Worm (Caenorhabditis elegans) whole organism, L2 larva: ENCODE data around the gene T11B7.2.

Experiments used
- C34F6.9 ChIP-seq: fragments of 150-350 bp; optimal IDR thresholded peaks from 2 replicates; lab custom pipeline; 2014; ENCODE audit warnings: missing biosample characterization, missing genetic modification characterization
- F13H6.1 ChIP-seq: sonication (generic microtip); optimal IDR thresholded peaks from 2 replicates; lab custom pipeline; 2016; ENCODE audit warnings: missing genetic modification characterization, missing compliant biosample characterization
- R02D3.7 ChIP-seq: fragments of 150-350 bp; optimal IDR thresholded peaks from 2 replicates; lab custom pipeline; 2014; ENCODE audit warnings: missing biosample characterization, missing genetic modification characterization
- Y55F3AM.14 ChIP-seq: fragments of 200-800 bp; sonication (Bioruptor generic); optimal IDR thresholded peaks from 2 replicates; lab custom pipeline; 2018; ENCODE audit warnings: mild to moderate bottlenecking, missing genetic modification characterization, missing compliant biosample characterization
- ZK546.5 ChIP-seq: sonication (generic microtip); optimal IDR thresholded peaks from 2 replicates; lab custom pipeline; 2017; ENCODE audit warnings: missing biosample characterization, missing genetic modification characterization
- alr-1 ChIP-seq: fragments of 150-350 bp; optimal IDR thresholded peaks from 2 replicates; lab custom pipeline; 2014; ENCODE audit warnings: missing biosample characterization, missing genetic modification characterization
- aly-2 ChIP-seq: fragments of 150-350 bp; optimal IDR thresholded peaks from 2 replicates; lab custom pipeline; 2014; ENCODE audit warnings: missing biosample characterization, missing genetic modification characterization
- ama-1 ChIP-seq: fragments of 150-350 bp; optimal IDR thresholded peaks from 2 replicates; lab custom pipeline; 2018; ENCODE audit warnings: inconsistent platforms
- blmp-1 ChIP-seq: sonication (generic microtip); optimal IDR thresholded peaks from 2 replicates; lab custom pipeline; 2017; ENCODE audit warnings: missing genetic modification characterization, mild to moderate bottlenecking, missing compliant biosample characterization, antibody characterized with exemption, moderate library complexity; ENCODE audit not compliant: insufficient read depth
- ceh-16 ChIP-seq: fragments of 150-350 bp; optimal IDR thresholded peaks from 2 replicates; lab custom pipeline; 2014; ENCODE audit warnings: missing biosample characterization, missing genetic modification characterization
- ceh-82 ChIP-seq: fragments of 150-350 bp; optimal IDR thresholded peaks from 2 replicates; lab custom pipeline; 2014; ENCODE audit warnings: missing biosample characterization, missing genetic modification characterization
- crh-2 ChIP-seq: sonication (generic microtip); optimal IDR thresholded peaks from 2 replicates; lab custom pipeline; 2017; ENCODE audit warnings: missing biosample characterization, missing genetic modification characterization
- dmd-4 ChIP-seq: sonication (generic microtip); optimal IDR thresholded peaks from 2 replicates; lab custom pipeline; 2017; ENCODE audit warnings: missing biosample characterization, missing genetic modification characterization
- egl-27 ChIP-seq: sonication (generic microtip); optimal IDR thresholded peaks from 3 replicates; lab custom pipeline; 2017; ENCODE audit warnings: missing biosample characterization, missing genetic modification reagents, missing genetic modification characterization
- elt-1 ChIP-seq: fragments of 150-350 bp; optimal IDR thresholded peaks from 2 replicates; lab custom pipeline; 2014; ENCODE audit warnings: missing biosample characterization, missing genetic modification characterization
- elt-3 ChIP-seq: sonication (generic microtip); optimal IDR thresholded peaks from 2 replicates; lab custom pipeline; 2017; ENCODE audit warnings: missing biosample characterization, missing genetic modification characterization
- fos-1 ChIP-seq: fragments of 150-350 bp; optimal IDR thresholded peaks from 2 replicates; lab custom pipeline; 2014; ENCODE audit warnings: missing biosample characterization, missing genetic modification characterization
- gmeb-1 ChIP-seq: fragments of 150-350 bp; optimal IDR thresholded peaks from 2 replicates; lab custom pipeline; 2014; ENCODE audit warnings: missing biosample characterization, missing genetic modification characterization
- lin-11 ChIP-seq: fragments of 150-350 bp; sonication (generic microtip); optimal IDR thresholded peaks from 2 replicates; lab custom pipeline; 2014; ENCODE audit warnings: missing biosample characterization, missing genetic modification characterization, inconsistent platforms, mixed read lengths
- lin-13 ChIP-seq: fragments of 150-350 bp; optimal IDR thresholded peaks from 2 replicates; lab custom pipeline; 2014; ENCODE audit warnings: missing biosample characterization, missing genetic modification reagents, missing genetic modification characterization
- lin-39 ChIP-seq: fragments of 150-350 bp; optimal IDR thresholded peaks from 2 replicates; lab custom pipeline; 2014; ENCODE audit warnings: missing biosample characterization, missing genetic modification reagents, missing genetic modification characterization
- lsy-2 ChIP-seq, 2 experiments: fragments of 150-350 bp in 1 of 2; sonication (generic microtip) in 1 of 2; optimal IDR thresholded peaks; 2 replicates each; lab custom pipeline; 2014 to 2017; ENCODE audit warnings: missing biosample characterization in 2 of 2, missing genetic modification characterization in 2 of 2
- mab-5 ChIP-seq: fragments of 150-350 bp; optimal IDR thresholded peaks from 2 replicates; lab custom pipeline; 2014; ENCODE audit warnings: missing biosample characterization, missing genetic modification characterization
- mbf-1 ChIP-seq: sonication (generic microtip); optimal IDR thresholded peaks from 2 replicates; lab custom pipeline; 2017; ENCODE audit warnings: missing biosample characterization, missing genetic modification characterization
- mdl-1 ChIP-seq, 2 experiments: fragments of 150-350 bp in 1 of 2; sonication (generic microtip) in 1 of 2; optimal IDR thresholded peaks; 2 replicates each; lab custom pipeline; 2017; ENCODE audit warnings: missing biosample characterization in 2 of 2, missing genetic modification characterization in 2 of 2
- nhr-10 ChIP-seq: sonication (generic microtip); optimal IDR thresholded peaks from 2 replicates; lab custom pipeline; 2017; ENCODE audit warnings: missing biosample characterization, missing genetic modification characterization
- nhr-11 ChIP-seq: fragments of 150-350 bp; optimal IDR thresholded peaks from 2 replicates; lab custom pipeline; 2014; ENCODE audit warnings: missing biosample characterization, missing genetic modification characterization
- nhr-12 ChIP-seq: fragments of 150-350 bp; optimal IDR thresholded peaks from 2 replicates; lab custom pipeline; 2014; ENCODE audit warnings: missing biosample characterization, missing genetic modification characterization
- nhr-129 ChIP-seq: fragments of 150-350 bp; optimal IDR thresholded peaks from 2 replicates; lab custom pipeline; 2014; ENCODE audit warnings: missing biosample characterization, missing genetic modification characterization
- nhr-21 ChIP-seq: fragments of 150-350 bp; optimal IDR thresholded peaks from 2 replicates; lab custom pipeline; 2014; ENCODE audit warnings: missing biosample characterization, missing genetic modification characterization
- nhr-23 ChIP-seq: fragments of 150-350 bp; optimal IDR thresholded peaks from 2 replicates; lab custom pipeline; 2014; ENCODE audit warnings: missing biosample characterization, missing genetic modification reagents, missing genetic modification characterization
- nhr-237 ChIP-seq: fragments of 150-350 bp; optimal IDR thresholded peaks from 2 replicates; lab custom pipeline; 2014; ENCODE audit warnings: missing biosample characterization, missing genetic modification characterization
- nhr-25 ChIP-seq: fragments of 150-350 bp; sonication (generic microtip); optimal IDR thresholded peaks from 3 replicates; lab custom pipeline; 2014; ENCODE audit warnings: missing biosample characterization, missing genetic modification characterization
- nhr-6 ChIP-seq: fragments of 150-350 bp; optimal IDR thresholded peaks from 2 replicates; lab custom pipeline; 2014; ENCODE audit warnings: missing biosample characterization, missing genetic modification characterization
- nhr-77 ChIP-seq: fragments of 150-350 bp; optimal IDR thresholded peaks from 2 replicates; lab custom pipeline; 2014; ENCODE audit warnings: missing biosample characterization, missing genetic modification characterization
- peb-1 ChIP-seq: fragments of 150-350 bp; optimal IDR thresholded peaks from 2 replicates; lab custom pipeline; 2014; ENCODE audit warnings: missing biosample characterization, missing genetic modification characterization
- sem-4 ChIP-seq: fragments of 150-350 bp; optimal IDR thresholded peaks from 2 replicates; lab custom pipeline; 2014; ENCODE audit warnings: missing biosample characterization, missing genetic modification reagents, missing genetic modification characterization
- skn-1 ChIP-seq: sonication (generic microtip); optimal IDR thresholded peaks from 2 replicates; lab custom pipeline; 2017; ENCODE audit warnings: missing biosample characterization, missing genetic modification characterization
- sma-3 ChIP-seq: sonication (generic microtip); optimal IDR thresholded peaks from 2 replicates; lab custom pipeline; 2016; ENCODE audit warnings: missing genetic modification reagents, missing genetic modification characterization, missing compliant biosample characterization
- sma-9 ChIP-seq, 2 experiments: fragments of 150-350 bp in 1 of 2; sonication (generic microtip) in 1 of 2; optimal IDR thresholded peaks; 2 replicates each; lab custom pipeline; 2014 to 2016; ENCODE audit warnings: missing genetic modification characterization in 2 of 2, mild to moderate bottlenecking in 1 of 2, missing biosample characterization in 1 of 2, missing compliant biosample characterization in 1 of 2, missing genetic modification reagents in 1 of 2, moderate library complexity in 1 of 2
- snpc-4 ChIP-seq: fragments of 150-350 bp; optimal IDR thresholded peaks from 2 replicates; lab custom pipeline; 2014; ENCODE audit warnings: missing biosample characterization, missing genetic modification characterization
- unc-39 ChIP-seq: fragments of 150-350 bp; optimal IDR thresholded peaks from 2 replicates; lab custom pipeline; 2014; ENCODE audit warnings: missing biosample characterization, missing genetic modification characterization
- unc-55 ChIP-seq: fragments of 150-350 bp; sonication (generic microtip); optimal IDR thresholded peaks from 3 replicates; lab custom pipeline; 2014; ENCODE audit warnings: missing biosample characterization, missing genetic modification reagents, missing genetic modification characterization
- unc-62 ChIP-seq: fragments of 150-350 bp; optimal IDR thresholded peaks from 2 replicates; lab custom pipeline; 2014; ENCODE audit warnings: missing biosample characterization, missing genetic modification reagents, missing genetic modification characterization
- zag-1 ChIP-seq: fragments of 150-350 bp; optimal IDR thresholded peaks from 2 replicates; lab custom pipeline; 2014; ENCODE audit warnings: missing biosample characterization, missing genetic modification characterization
- ztf-1 ChIP-seq: fragments of 200-800 bp; sonication (Bioruptor generic); conservative IDR thresholded peaks from 2 replicates; pipeline ENCODE4 v1.3.6; 2022; ENCODE audit warnings: missing genetic modification characterization, missing compliant biosample characterization
- ztf-11 ChIP-seq: sonication (generic microtip); optimal IDR thresholded peaks from 2 replicates; lab custom pipeline; 2017; ENCODE audit warnings: missing biosample characterization, missing genetic modification characterization
- ztf-4 ChIP-seq: fragments of 150-350 bp; optimal IDR thresholded peaks from 2 replicates; lab custom pipeline; 2014; ENCODE audit warnings: missing biosample characterization, missing genetic modification characterization

Gene T11B7.2

DNA sequence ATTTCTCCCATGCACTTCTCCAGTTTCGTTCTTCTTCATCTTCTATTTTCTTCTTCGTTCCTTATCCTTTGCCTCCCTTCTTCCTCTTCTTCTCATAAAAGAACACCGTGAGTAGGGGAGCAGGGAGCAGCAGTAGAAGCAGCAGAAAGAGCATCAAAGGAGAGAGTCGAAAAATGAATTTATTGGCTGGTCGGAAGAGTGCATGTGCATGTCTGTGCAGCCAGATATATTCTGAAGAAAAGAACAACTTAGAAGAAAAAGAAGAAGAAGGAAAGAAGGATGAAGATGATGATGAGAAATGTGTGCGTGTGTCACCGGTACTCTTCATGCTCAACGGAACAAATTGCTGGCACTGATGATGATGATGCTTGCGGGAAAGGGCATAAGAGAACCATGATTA lies 48.1 kb downstream of the T11B7.2 start (continued):
- no peak for TF ChIP-seq ztf-4 (tag; lab: Kevin White, UChicago)
- TF ChIP-seq crh-2 (tag; lab: Kevin White, UChicago), result no peak
- no peak for TF ChIP-seq ztf-1 (GFP tag; lab: Robert Waterston, UW)
- no peak for TF ChIP-seq nhr-237 (tag; lab: Kevin White, UChicago)
- no peak for TF ChIP-seq nhr-10 (tag; lab: Kevin White, UChicago)
- no peak for TF ChIP-seq blmp-1 (tag; lab: Kevin White, UChicago)
- TF ChIP-seq mab-5 (tag; lab: Kevin White, UChicago), result no peak
- TF ChIP-seq lin-13 (GFP tag; lab: Kevin White, UChicago), result no peak
- no peak for TF ChIP-seq skn-1
- no peak for TF ChIP-seq nhr-6
- TF ChIP-seq ZK546.5, result no peak
- no peak for TF ChIP-seq elt-1
- TF ChIP-seq ceh-82 (tag; lab: Kevin White, UChicago), result no peak

DNA sequence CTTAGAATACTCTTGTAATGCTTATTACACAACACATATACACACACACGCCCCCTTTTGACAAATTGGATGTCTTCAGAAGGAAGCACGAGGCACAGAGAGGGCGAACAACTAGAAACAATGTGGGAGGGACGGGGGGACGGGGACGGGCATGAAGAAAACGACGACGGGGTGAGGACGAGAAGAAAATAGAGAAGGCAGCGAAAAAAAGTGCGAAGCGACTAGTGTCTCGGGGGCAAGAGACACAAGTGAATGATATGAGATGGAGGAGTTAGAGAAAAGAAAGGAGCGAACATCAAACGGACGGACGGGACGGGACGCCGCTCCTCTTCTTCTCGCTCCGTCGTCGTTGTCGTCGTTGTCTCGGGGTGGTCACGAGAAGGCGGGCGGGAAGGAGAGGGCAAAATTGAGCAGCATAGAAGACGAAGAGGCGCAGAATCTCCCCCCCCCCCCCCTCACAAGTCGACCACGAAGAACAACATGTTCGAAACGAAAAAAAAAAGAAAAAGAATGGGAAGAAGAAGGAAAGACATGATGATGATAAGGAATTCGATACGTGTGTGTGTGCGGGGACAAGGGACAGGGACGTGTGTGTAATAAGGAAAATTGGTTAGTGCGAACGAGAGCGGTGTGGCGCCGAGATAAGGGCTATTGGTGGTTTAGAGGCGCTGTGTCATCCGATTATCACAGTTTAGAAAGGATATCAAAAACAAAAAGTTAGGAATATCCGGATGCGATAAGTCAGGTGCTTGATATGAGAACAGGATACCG lies 49.3 kb downstream of the T11B7.2 start:
- peak; percentile 90 for TF ChIP-seq sma-9 (GFP tag; optimal IDR thresholded peaks at IDR 0.05; lab: Kevin White, UChicago)
- no peak for TF ChIP-seq sma-9 (tag; optimal IDR thresholded peaks at IDR 0.05; lab: Kevin White, UChicago)
- peak; percentile 89 for TF ChIP-seq crh-2 (tag; lab: Kevin White, UChicago)
- peak; percentile 71 for TF ChIP-seq nhr-129 (tag; lab: Kevin White, UChicago)
- peak; percentile 81 for TF ChIP-seq egl-27 (tag; lab: Kevin White, UChicago)
- peak; percentile 67 for TF ChIP-seq lin-13 (GFP tag; lab: Kevin White, UChicago)
- TF ChIP-seq nhr-10 (tag; lab: Kevin White, UChicago), result no peak
- TF ChIP-seq snpc-4 (tag; lab: Kevin White, UChicago), result peak; percentile 10
- no peak for TF ChIP-seq ztf-1 (GFP tag; lab: Robert Waterston, UW)
- TF ChIP-seq ztf-4 (tag; lab: Kevin White, UChicago), result peak; percentile 87
- no peak for TF ChIP-seq aly-2 (tag; lab: Kevin White, UChicago)
- TF ChIP-seq ceh-16 (tag; lab: Kevin White, UChicago), result peak; percentile 97
- TF ChIP-seq nhr-21 (tag; lab: Kevin White, UChicago), result peak; percentile 89
- no peak for TF ChIP-seq ZK546.5
- TF ChIP-seq unc-55 (GFP tag; lab: Kevin White, UChicago), result peak; percentile 56
- no peak for TF ChIP-seq nhr-77 (tag; lab: Kevin White, UChicago)
- peak; percentile 70 for TF ChIP-seq nhr-6
- TF ChIP-seq dmd-4 (tag; lab: Kevin White, UChicago), result no peak
- TF ChIP-seq fos-1 (tag; lab: Kevin White, UChicago), result peak; percentile 80
- no peak for TF ChIP-seq ceh-82 (tag; lab: Kevin White, UChicago)
- TF ChIP-seq sem-4 (tag; lab: Kevin White, UChicago), result peak; percentile 87
- peak; percentile 82 for TF ChIP-seq zag-1 (tag; lab: Kevin White, UChicago)
- TF ChIP-seq alr-1 (tag; lab: Kevin White, UChicago), result no peak
- no peak for TF ChIP-seq mbf-1 (tag; lab: Kevin White, UChicago)
- no peak for TF ChIP-seq R02D3.7 (tag; lab: Kevin White, UChicago)
- TF ChIP-seq sma-3 (GFP tag; lab: Kevin White, UChicago), result peak; percentile 77
- TF ChIP-seq mab-5 (tag; lab: Kevin White, UChicago), result peak; percentile 31
- no peak for TF ChIP-seq nhr-237 (tag; lab: Kevin White, UChicago)
- TF ChIP-seq lsy-2 (tag; optimal IDR thresholded peaks at IDR 0.05; lab: Kevin White, UChicago), result peak; percentile 1 to 67
- TF ChIP-seq unc-39 (tag; lab: Kevin White, UChicago), result peak; percentile 29
- TF ChIP-seq skn-1, result no peak
- peak; percentile 88 for TF ChIP-seq blmp-1 (tag; lab: Kevin White, UChicago)
- no peak for TF ChIP-seq nhr-23
- peak; percentile 45 for TF ChIP-seq unc-62 (GFP tag; lab: Kevin White, UChicago)
- TF ChIP-seq lin-39 (tag; lab: Kevin White, UChicago), result no peak
- TF ChIP-seq Y55F3AM.14 (GFP tag; lab: Kevin White, UChicago), result peak; percentile 97
- TF ChIP-seq C34F6.9 (tag; lab: Kevin White, UChicago), result peak; percentile 82
- no peak for TF ChIP-seq nhr-12 (tag; lab: Kevin White, UChicago)
- TF ChIP-seq elt-3 (tag; lab: Kevin White, UChicago), result no peak
- peak; percentile 80 to 93 for TF ChIP-seq mdl-1 (tag; optimal IDR thresholded peaks at IDR 0.05; lab: Kevin White, UChicago)
- no peak for TF ChIP-seq ama-1 (lab: Kevin White, UChicago)
- peak; percentile 93 for TF ChIP-seq F13H6.1 (tag; lab: Kevin White, UChicago)
- no peak for TF ChIP-seq nhr-11 (tag; lab: Kevin White, UChicago)
- TF ChIP-seq gmeb-1 (tag; lab: Kevin White, UChicago), result peak; percentile 17
- no peak for TF ChIP-seq ztf-11 (tag; lab: Kevin White, UChicago)
- TF ChIP-seq lin-11, result peak; percentile 44
- no peak for TF ChIP-seq elt-1
- TF ChIP-seq nhr-25, result peak; percentile 89
- no peak for TF ChIP-seq peb-1 (tag; lab: Kevin White, UChicago)
